Fruit fly (Drosophila melanogaster): ENCODE measurements around the gene CG7368.
"Not testable (repeated sequence)": the region's sequence is repeated elsewhere in the genome, so short reads cannot be mapped to it uniquely, and the experiment has no call there.

The CG7368 gene

dm6 chr3L:11563972-11564533 is 32.9 kb upstream of the CG7368 start, which contains the start of the genes CG46412 and CG33267:
Gene CG46412 (minus strand): TSS chr3L:11564072.
Gene CG33267 (plus strand): TSS chr3L:11564483.
- no peak for TF ChIP-seq noc (tag; optimal IDR thresholded peaks at IDR 0.05)

- TF ChIP-seq noc (tag; optimal IDR thresholded peaks at IDR 0.05), result no peak
Measured at dm6 chr3L:11574563-11574962, 22.4 kb upstream of the CG7368 start, which contains the start of gene CG33490. Gene CG33490 (minus strand): TSS chr3L:11574663.

- not testable (repeated sequence) for TF ChIP-seq noc (tag; optimal IDR thresholded peaks at IDR 0.05)
Measured at dm6 chr3L:11576944-11577343, 20.1 kb upstream of the CG7368 start, which contains the start of gene CG33489. Gene CG33489 (minus strand): TSS chr3L:11577044.

dm6 chr3L:11577395-11577794 is 19.6 kb upstream of the CG7368 start, which contains the start of gene CG33271:
Gene CG33271 (minus strand): TSS chr3L:11577495.
- no peak for TF ChIP-seq noc (tag; optimal IDR thresholded peaks at IDR 0.05)

- no peak for TF ChIP-seq noc (tag; optimal IDR thresholded peaks at IDR 0.05)
Measured at dm6 chr3L:11578211-11578673, 18.8 kb upstream of the CG7368 start, which contains the start of gene CG33270. Gene CG33270 (minus strand): TSS chr3L:11578623.

dm6 chr3L:11578847-11579246 is 18.2 kb upstream of the CG7368 start:
- TF ChIP-seq noc (tag; optimal IDR thresholded peaks at IDR 0.05), result no peak

dm6 chr3L:11579919-11580318 is 17.1 kb upstream of the CG7368 start, which contains the start of gene CG43390:
Gene CG43390 (minus strand): TSS chr3L:11579950.
- TF ChIP-seq noc (tag; optimal IDR thresholded peaks at IDR 0.05), result no peak

- no peak for TF ChIP-seq noc (tag; optimal IDR thresholded peaks at IDR 0.05)
Measured at dm6 chr3L:11580919-11581318, 16.1 kb upstream of the CG7368 start, which contains the start of gene CG43391. Gene CG43391 (minus strand): TSS chr3L:11581019.

- TF ChIP-seq noc (tag; optimal IDR thresholded peaks at IDR 0.05), result no peak
Measured at dm6 chr3L:11582097-11582496, 14.9 kb upstream of the CG7368 start, which contains the start of gene CG33269. Gene CG33269 (minus strand): TSS chr3L:11582197.

- TF ChIP-seq noc (tag; optimal IDR thresholded peaks at IDR 0.05), result no peak
Measured at dm6 chr3L:11583964-11584363, 13.0 kb upstream of the CG7368 start, which contains the start of gene CG32086. Gene CG32086 (minus strand): TSS chr3L:11584064.

dm6 chr3L:11586794-11587462 is 10.1 kb upstream of the CG7368 start:
- no peak for TF ChIP-seq noc (tag; optimal IDR thresholded peaks at IDR 0.05)

- TF ChIP-seq noc (tag; optimal IDR thresholded peaks at IDR 0.05), result no peak
Measured at dm6 chr3L:11587720-11588580, 9.1 kb upstream of the CG7368 start, which contains the start of gene rt. Gene rt (minus strand): TSS chr3L:11587770.

dm6 chr3L:11588594-11588993 is 8.4 kb upstream of the CG7368 start:
- TF ChIP-seq noc (tag; optimal IDR thresholded peaks at IDR 0.05), result no peak

dm6 chr3L:11589395-11589794 is 7.6 kb upstream of the CG7368 start, which contains the start of gene CG7377:
Gene CG7377 (plus strand): TSS chr3L:11589695.
- TF ChIP-seq noc (tag; optimal IDR thresholded peaks at IDR 0.05), result not testable (repeated sequence)

dm6 chr3L:11591131-11591530 is 5.9 kb upstream of the CG7368 start, which contains the start of gene CG33268:
Gene CG33268 (minus strand): TSS chr3L:11591231.
- no peak for TF ChIP-seq noc (tag; optimal IDR thresholded peaks at IDR 0.05)

Measured in whole organism, larva.